Worm (Caenorhabditis elegans) whole organism, L2 larva: Measurements from ENCODE around the gene F20D6.2.

Experiments
- alr-1 ChIP-seq: fragments of 150-350 bp; optimal IDR thresholded peaks from 2 replicates; lab custom pipeline; 2014; ENCODE audit warnings: missing biosample characterization, missing genetic modification characterization
- blmp-1 ChIP-seq: sonication (generic microtip); optimal IDR thresholded peaks from 2 replicates; lab custom pipeline; 2017; ENCODE audit warnings: missing genetic modification characterization, mild to moderate bottlenecking, missing compliant biosample characterization, antibody characterized with exemption, moderate library complexity; ENCODE audit not compliant: insufficient read depth
- mab-5 ChIP-seq: fragments of 150-350 bp; optimal IDR thresholded peaks from 2 replicates; lab custom pipeline; 2014; ENCODE audit warnings: missing biosample characterization, missing genetic modification characterization
- nhr-11 ChIP-seq: fragments of 150-350 bp; optimal IDR thresholded peaks from 2 replicates; lab custom pipeline; 2014; ENCODE audit warnings: missing biosample characterization, missing genetic modification characterization
- nhr-23 ChIP-seq: fragments of 150-350 bp; optimal IDR thresholded peaks from 2 replicates; lab custom pipeline; 2014; ENCODE audit warnings: missing biosample characterization, missing genetic modification reagents, missing genetic modification characterization
- nhr-237 ChIP-seq: fragments of 150-350 bp; optimal IDR thresholded peaks from 2 replicates; lab custom pipeline; 2014; ENCODE audit warnings: missing biosample characterization, missing genetic modification characterization
- unc-39 ChIP-seq: fragments of 150-350 bp; optimal IDR thresholded peaks from 2 replicates; lab custom pipeline; 2014; ENCODE audit warnings: missing biosample characterization, missing genetic modification characterization

DNA sequence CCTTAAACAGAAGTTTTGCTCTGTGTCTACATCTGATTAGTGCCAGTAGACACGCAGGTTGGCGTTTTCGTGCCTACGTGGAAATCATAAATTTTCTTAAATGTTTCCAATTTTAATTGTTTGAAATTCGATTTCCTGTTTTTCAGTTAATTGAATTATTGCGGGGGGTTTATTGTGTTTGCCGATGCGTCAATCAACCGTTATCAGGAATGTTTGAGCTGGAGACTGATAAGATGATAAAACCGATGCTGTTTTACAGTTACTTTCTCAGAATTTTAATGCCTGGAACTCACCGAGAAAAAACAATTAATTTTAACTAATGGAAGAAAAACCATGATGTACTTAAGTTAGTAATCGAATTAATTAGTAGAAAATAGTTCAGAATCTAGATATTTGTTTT lies 31.3 kb downstream of the F20D6.2 start:
- no peak for TF ChIP-seq unc-39 (tag; lab: Kevin White, UChicago)
- no peak for TF ChIP-seq nhr-23 (tag; lab: Kevin White, UChicago)
- TF ChIP-seq mab-5: no peak
- TF ChIP-seq nhr-237 (tag; lab: Kevin White, UChicago): no peak
- TF ChIP-seq alr-1: no peak
- TF ChIP-seq nhr-11 (tag; lab: Kevin White, UChicago): no peak
- TF ChIP-seq blmp-1 (tag; lab: Kevin White, UChicago): no peak
